Worm (Caenorhabditis elegans) whole organism, L2 larva: ENCODE results near the gene twk-28.

ENCODE experiments used
- R02D3.7 ChIP-seq: fragments of 150-350 bp; optimal IDR thresholded peaks from 2 replicates; lab custom pipeline; 2014; ENCODE audit warnings: missing biosample characterization, missing genetic modification characterization
- ZK546.5 ChIP-seq: sonication (generic microtip); optimal IDR thresholded peaks from 2 replicates; lab custom pipeline; 2017; ENCODE audit warnings: missing biosample characterization, missing genetic modification characterization
- ama-1 ChIP-seq: fragments of 150-350 bp; optimal IDR thresholded peaks from 2 replicates; lab custom pipeline; 2018; ENCODE audit warnings: inconsistent platforms
- ceh-82 ChIP-seq: fragments of 150-350 bp; optimal IDR thresholded peaks from 2 replicates; lab custom pipeline; 2014; ENCODE audit warnings: missing biosample characterization, missing genetic modification characterization
- crh-2 ChIP-seq: sonication (generic microtip); optimal IDR thresholded peaks from 2 replicates; lab custom pipeline; 2017; ENCODE audit warnings: missing biosample characterization, missing genetic modification characterization
- lin-11 ChIP-seq: fragments of 150-350 bp; sonication (generic microtip); optimal IDR thresholded peaks from 2 replicates; lab custom pipeline; 2014; ENCODE audit warnings: missing biosample characterization, missing genetic modification characterization, inconsistent platforms, mixed read lengths
- lin-13 ChIP-seq: fragments of 150-350 bp; optimal IDR thresholded peaks from 2 replicates; lab custom pipeline; 2014; ENCODE audit warnings: missing biosample characterization, missing genetic modification reagents, missing genetic modification characterization
- nhr-12 ChIP-seq: fragments of 150-350 bp; optimal IDR thresholded peaks from 2 replicates; lab custom pipeline; 2014; ENCODE audit warnings: missing biosample characterization, missing genetic modification characterization
- nhr-237 ChIP-seq: fragments of 150-350 bp; optimal IDR thresholded peaks from 2 replicates; lab custom pipeline; 2014; ENCODE audit warnings: missing biosample characterization, missing genetic modification characterization
- nhr-77 ChIP-seq: fragments of 150-350 bp; optimal IDR thresholded peaks from 2 replicates; lab custom pipeline; 2014; ENCODE audit warnings: missing biosample characterization, missing genetic modification characterization
- sma-3 ChIP-seq: sonication (generic microtip); optimal IDR thresholded peaks from 2 replicates; lab custom pipeline; 2016; ENCODE audit warnings: missing genetic modification reagents, missing genetic modification characterization, missing compliant biosample characterization
- unc-62 ChIP-seq: fragments of 150-350 bp; optimal IDR thresholded peaks from 2 replicates; lab custom pipeline; 2014; ENCODE audit warnings: missing biosample characterization, missing genetic modification reagents, missing genetic modification characterization
- ztf-11 ChIP-seq: sonication (generic microtip); optimal IDR thresholded peaks from 2 replicates; lab custom pipeline; 2017; ENCODE audit warnings: missing biosample characterization, missing genetic modification characterization

DNA sequence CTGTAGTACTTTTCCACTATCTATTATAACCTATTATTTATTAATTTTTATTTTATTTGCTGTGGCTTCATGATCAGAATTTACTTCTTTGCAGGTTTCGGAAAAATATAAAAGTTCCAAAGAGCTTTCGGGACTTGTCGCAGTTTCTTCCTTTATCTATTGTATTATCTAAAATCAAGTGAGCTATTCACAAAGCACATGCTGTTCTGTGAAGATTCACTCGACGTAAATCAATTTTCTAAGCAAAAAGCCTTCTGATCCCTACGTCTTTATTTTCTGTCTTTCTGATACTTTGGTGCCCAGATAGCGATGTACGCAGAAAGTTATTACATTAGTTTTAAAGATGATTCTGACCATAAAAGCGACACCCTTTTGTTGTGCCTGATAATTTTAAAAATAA, 38.0 kb upstream of the twk-28 start:
- TF ChIP-seq ceh-82 (tag; lab: Kevin White, UChicago) = no peak
- no peak for TF ChIP-seq ZK546.5 (tag; lab: Kevin White, UChicago)
- TF ChIP-seq nhr-77 (tag; lab: Kevin White, UChicago) = no peak
- no peak for TF ChIP-seq ama-1
- no peak for TF ChIP-seq nhr-12
- TF ChIP-seq ztf-11 (tag; lab: Kevin White, UChicago) = no peak
- no peak for TF ChIP-seq lin-11 (tag; lab: Kevin White, UChicago)
- TF ChIP-seq R02D3.7 (tag; lab: Kevin White, UChicago) = no peak
- TF ChIP-seq nhr-237 (tag; lab: Kevin White, UChicago) = no peak
- TF ChIP-seq unc-62 (GFP tag; lab: Kevin White, UChicago) = no peak
- TF ChIP-seq crh-2 (tag; lab: Kevin White, UChicago) = no peak
- TF ChIP-seq lin-13 (GFP tag; lab: Kevin White, UChicago) = no peak
- no peak for TF ChIP-seq sma-3 (GFP tag; lab: Kevin White, UChicago)
